Fruit fly (Drosophila melanogaster) ovary, adult (tissue): Measurements from ENCODE around the gene GAA1.

ENCODE experiments used
- CG17801 ChIP-seq: fragments of 200-800 bp; optimal IDR thresholded peaks from 2 replicates; lab custom pipeline; 2019; ENCODE audit warnings: missing biosample characterization, mild to moderate bottlenecking, missing genetic modification characterization, moderate library complexity; ENCODE audit not compliant: partially characterized antibody

Gene GAA1

DNA sequence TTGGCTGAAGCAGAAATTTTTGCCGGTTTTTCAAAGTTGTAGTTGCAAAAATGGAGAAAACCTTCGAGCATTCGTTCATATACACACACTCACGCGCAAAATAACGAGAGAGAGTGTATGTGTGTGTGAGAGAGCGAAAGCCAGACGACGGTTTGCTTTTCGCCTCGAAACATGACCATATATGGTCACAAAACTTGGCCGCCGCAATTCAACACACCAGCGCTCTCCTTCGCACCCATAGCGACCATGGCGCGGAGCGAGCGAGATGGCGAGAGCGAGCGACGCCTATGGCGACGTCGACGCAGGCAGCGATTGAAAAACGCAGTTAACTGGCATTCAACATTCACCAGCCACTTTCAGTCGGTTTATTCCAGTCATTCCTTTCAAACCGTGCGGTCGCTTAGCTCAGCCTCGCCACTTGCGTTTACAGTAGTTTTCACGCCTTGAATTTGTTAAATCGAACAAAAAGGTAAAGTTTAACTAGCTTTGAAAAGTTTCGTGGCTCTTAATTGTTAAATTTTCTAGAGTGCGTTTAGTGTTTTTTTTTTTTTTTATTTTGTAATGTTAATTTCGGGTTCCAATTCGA lies 28.6 kb upstream of the GAA1 start:
- TF ChIP-seq CG17801: peak; percentile 59

DNA sequence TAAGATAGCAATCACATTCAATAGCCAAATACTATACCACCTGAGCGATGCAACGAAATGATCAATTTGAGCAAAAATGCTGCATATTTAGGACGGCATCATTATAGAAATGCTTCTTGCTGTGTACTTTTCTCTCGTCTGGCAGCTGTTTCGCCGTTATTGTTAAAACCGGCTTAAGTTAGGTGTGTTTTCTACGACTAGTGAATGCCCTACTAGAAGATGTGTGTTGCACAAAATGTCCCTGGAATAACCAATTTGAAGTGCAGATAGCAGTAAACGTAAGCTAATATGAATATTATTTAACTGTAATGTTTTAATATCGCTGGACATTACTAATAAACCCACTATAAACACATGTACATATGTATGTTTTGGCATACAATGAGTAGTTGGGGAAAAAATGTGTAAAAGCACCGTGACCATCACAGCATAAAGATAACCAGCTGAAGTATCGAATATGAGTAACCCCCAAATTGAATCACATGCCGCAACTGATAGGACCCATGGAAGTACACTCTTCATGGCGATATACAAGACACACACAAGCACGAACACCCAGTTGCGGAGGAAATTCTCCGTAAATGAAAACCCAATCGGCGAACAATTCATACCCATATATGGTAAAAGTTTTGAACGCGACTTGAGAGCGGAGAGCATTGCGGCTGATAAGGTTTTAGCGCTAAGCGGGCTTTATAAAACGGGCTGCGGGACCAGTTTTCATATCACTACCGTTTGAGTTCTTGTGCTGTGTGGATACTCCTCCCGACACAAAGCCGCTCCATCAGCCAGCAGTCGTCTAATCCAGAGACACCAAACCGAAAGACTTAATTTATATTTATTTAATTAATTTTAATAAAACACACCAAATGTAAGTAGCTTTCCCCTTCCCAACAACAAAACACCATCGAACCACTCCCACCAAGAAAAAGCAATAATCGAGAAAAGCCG lies 27.3 kb upstream of the GAA1 start, which contains the start of gene Act5C:
Act5C (plus strand) TSS at position 716 of the 948 bp plus-strand sequence.
- TF ChIP-seq CG17801: peak; percentile 94

DNA sequence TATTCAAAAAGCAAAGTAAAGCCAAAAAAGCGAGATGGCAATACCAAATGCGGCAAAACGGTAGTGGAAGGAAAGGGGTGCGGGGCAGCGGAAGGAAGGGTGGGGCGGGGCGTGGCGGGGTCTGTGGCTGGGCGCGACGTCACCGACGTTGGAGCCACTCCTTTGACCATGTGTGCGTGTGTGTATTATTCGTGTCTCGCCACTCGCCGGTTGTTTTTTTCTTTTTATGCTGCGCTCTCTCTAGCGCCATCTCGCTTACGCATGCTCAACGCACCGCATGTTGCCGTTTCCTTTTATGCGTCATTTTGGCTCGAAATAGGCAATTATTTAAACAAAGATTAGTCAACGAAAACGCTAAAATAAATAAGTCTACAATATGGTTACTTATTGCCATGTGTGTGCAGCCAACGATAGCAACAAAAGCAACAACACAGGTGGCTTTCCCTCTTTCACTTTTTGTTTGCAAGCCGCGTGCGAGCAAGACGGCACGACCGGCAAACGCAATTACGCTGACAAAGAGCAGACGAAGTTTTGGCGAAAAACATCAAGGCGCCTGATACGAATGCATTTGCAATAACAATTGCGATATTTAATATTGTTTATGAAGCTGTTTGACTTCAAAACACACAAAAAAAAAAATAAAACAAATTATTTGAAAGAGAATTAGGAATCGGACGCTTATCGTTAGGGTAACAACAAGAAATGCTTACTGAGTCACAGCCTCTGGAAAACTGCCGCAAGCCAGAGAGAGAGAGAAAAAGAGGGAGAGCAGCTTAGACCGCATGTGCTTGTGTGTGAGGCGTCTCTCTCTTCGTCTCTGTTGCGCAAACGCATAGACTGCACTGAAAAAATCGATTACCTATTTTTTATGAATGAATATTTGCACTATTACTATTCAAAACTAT lies 26.3 kb upstream of the GAA1 start:
- TF ChIP-seq CG17801: no peak

DNA sequence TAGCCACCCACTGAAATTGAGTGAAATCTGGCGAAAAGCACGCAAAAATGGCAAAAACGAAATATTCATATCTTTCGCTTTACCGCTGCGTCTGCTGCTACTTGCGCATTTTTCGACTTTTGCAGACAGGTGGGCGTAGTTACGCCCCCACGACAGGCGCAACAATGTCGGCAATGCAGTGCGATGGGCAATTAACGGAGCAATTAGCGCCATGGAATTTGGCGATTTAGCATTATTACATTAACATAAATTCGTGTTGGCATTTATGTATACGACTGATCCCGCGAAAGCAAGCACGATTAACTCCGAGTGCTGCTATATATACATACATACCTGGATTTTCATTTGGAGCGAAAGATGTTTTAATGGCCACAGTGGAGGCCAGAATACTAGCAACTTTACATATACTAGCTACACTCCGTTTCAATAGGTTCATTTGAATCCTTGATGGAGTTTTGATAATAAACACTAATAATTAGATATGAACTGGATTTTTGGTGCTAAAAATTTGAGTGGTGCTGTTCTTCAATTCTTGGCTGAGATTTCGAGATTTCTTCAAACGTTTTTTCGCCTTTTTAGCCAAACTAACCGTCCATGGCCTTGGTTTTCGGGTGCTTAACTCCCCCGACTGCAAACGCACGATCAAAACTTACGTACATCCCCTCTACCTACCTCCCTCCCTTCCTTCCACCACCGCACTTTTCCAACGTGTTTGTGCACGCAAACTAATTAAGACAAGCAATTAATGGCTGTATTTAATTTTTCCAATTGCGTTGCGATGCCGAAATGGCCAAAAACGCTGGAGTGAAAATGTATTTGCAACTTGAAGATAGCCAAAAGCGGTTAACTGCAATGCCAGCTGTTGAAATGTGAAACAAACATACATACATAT lies 23.9 kb upstream of the GAA1 start:
- no peak for TF ChIP-seq CG17801

DNA sequence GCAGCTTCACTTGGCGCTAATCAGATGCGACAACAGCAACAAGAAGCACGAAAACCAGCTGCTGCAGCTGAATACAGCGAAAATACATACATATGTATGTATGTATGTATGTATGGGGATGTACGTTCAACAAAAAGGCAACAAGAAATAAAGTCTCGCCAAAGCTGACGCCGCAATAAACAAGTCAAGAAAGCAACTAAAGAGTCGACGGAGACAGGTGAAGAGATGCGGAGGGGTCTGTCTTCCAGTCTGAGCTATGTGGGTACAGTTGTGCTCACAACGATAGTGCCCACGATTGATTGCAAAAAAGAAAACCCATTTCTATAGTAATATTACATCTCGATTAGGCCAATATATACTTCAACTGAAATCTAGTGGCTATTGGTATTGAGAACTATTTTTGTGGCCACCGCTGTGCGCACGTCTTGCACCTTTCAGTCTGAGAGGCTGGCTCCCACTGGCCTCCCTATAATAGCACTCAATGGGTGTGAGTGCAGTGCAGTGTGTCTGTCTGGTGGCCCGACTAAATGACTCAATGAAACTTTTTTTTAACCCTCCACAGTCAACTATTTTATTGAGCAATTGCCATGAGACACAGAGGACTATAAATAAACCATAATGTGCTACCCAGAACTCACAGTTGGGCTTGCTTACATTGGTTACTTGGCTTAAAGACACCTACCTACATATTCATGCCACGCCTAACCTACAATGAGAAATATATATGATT lies 22.8 kb upstream of the GAA1 start:
- TF ChIP-seq CG17801: peak; percentile 92

DNA sequence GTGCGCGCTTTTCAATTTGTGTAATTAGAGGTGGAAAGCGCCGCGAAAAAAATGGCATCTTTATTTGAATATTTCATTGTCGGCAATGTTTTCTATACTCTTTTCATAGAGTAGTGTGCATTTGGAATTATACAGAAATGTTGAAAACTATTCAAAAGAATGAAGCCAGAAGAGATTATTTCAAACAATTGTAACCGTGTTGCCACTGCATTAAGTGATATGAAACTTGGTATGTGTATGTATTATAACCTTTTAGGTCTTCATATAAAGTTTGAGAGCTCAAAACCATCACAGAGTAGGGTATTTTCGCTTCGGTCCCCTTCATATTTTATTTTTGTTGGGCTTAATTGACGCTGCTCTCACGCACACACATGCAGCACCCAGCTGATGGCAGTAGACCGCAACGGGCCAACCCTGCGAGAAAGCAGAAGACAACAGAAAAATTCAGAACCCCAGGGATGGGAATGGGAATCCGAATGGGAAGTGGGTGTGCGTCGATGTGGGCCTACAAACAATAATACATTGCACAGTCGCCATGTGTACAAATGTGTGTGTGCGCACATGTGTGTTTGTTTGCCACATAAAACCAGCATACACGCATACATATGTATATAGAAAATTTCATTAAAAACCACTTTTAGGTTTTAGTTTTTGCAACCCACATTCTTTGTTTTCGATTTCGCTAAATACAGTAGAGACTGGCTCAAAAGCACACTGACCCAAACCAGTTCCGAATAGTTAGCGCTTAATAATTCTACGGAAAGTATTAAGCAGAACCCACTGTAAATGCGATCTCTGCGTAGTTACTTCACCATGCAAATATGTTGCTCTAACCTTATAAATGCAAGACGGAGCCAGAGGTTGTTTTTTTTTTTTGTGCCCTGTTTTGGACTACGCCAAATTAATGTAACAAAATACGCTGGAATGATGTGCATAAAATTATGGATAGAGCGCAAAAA lies 21.7 kb upstream of the GAA1 start:
- TF ChIP-seq CG17801: peak; percentile 9

DNA sequence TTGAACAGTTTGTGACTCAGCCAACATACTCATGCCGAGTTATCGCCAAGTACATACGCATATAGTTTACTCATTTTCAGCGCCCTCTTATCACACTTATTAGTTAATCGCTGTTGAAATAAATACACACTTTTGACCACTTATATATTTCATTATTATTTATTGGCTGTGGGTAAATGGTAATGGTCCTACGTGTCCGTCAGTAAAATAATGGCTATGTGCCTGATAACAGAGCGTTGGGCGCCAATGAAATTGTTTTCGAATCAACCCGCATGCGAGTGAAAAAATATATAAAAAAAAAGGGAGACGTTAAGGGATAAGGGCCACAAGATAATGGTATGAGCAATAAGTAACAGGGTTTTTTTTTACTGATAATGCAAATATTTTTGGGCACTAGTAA lies 20.0 kb upstream of the GAA1 start:
- no peak for TF ChIP-seq CG17801

DNA sequence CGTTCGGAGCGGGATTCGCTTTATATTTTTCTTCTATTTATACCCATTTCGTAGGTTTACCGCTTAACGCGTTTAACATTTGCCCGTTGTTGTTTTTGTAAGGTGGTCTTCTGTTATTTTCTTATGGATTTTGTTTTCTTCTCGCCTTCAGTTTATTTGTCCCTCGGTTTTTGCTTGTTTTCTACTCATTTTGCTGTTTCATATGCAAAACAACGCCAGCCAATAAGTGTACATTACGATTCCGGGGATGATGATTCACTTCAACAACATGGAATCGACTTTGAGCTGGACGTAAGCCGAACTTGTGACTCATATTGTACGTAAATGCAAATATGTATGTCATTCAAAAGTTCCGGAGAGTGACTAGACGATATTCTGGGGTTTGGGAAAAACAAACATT lies 19.4 kb upstream of the GAA1 start:
- no peak for TF ChIP-seq CG17801

DNA sequence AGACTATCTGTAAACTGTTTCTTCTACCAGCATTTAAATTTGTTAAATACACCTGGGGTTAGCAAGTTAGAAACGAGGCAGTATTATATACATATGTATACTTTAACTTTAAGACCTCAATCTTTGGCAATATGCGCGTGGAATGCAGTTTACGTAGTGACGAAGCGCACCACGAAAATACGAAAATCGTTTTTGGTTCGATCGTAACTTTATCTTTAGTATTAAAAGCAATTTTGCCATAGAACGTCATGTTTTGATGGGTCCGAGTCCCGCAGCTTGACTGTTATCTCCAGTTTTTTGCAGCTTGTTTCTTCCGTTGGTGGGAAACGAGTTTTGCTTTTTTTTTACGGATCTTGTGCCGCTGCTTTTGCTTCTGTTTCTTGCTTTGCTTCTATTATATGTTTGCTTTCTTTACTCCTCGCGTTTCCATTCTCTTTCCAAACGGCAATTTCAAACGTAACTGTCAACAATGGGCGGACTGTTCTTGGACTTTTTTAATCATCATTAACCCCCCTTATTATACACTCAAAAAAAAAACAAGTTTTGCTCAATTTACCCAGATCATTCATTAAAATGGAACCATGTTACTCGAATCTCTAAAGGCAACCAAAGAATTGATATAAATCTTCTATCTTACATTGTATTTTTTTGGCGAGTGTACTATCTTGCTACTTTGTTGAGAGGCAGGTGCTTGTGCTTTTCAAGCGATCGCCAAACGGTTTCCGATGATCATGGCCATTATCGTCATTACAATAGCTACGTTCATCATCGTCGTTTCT lies 18.7 kb upstream of the GAA1 start:
- TF ChIP-seq CG17801: no peak

DNA sequence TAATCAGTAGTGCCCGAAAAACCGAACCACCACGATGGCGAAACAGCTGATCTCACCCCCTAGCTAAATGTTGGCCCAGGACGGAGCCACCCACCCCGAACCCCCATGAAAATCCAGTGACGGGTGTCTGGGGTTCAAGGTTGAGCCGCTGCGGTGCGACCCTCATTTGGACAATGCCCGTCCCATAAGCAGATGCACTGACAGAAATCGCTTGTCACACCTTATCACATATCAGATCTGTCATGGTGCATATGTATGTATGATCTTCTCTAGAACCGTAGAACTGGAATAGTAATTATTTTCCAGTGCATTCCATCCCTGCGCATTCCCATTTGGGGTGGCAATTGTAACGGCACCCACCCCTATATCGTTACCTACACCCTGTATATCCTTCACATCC lies 15.8 kb upstream of the GAA1 start:
- no peak for TF ChIP-seq CG17801

DNA sequence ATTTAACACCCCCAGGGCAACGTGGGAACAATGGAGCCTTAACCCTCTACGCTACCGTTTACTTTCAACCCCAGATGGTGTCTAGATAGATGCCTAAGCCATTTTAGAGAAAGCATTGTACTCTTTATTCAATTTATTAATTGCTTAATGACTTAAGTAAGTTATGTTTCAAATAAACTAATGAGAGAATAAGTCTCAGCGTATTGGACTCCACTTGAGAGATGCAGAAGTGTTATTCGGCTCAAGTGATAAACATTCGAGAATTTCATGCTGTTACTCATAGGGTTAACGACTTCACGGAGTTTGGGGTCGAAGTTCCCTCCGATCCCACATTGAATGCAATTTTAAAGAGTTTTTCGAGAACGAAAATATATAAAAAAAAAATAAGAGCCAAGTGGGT lies 15.1 kb upstream of the GAA1 start:
- peak; percentile 2 for TF ChIP-seq CG17801

DNA sequence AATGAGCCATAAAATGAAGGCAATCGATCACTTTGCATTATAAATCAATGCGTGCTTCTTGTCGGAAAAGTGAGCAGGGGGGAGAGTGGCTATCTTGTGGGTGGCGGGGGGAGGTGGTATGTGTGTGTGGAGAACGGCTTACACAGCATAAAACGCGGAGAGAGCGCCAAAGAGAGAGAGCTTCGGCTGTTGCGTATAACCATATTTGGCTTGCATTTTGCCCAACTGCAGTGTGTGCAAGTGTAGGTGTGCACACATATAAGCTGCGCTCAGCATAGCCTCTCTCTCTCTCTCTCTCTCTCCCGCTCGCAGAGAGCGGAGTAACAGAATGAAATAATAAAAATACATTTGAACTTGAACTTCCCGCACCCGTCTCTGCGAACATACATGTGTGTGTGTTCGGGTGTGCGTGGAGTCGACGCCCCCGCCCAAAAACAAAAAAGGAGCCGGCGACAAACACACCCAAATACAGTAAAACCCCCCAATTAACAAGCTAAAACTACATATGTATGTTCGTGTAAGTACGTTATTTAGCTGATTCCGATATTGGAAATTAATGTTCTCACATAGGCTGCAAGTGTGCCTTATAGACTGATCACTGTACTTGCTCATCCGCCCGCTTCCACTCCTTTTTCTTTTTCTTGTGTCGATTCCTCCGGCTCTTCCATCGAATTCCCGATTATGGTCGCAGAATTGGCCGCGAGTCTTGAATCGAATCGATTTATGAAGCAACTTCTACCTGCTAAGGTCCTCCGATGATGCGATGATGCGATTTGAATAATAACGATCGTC lies 13.8 kb upstream of the GAA1 start:
- peak; percentile 5 for TF ChIP-seq CG17801
